Fruit fly (Drosophila melanogaster): ENCODE measurements around the gene CG6738.

DNA sequence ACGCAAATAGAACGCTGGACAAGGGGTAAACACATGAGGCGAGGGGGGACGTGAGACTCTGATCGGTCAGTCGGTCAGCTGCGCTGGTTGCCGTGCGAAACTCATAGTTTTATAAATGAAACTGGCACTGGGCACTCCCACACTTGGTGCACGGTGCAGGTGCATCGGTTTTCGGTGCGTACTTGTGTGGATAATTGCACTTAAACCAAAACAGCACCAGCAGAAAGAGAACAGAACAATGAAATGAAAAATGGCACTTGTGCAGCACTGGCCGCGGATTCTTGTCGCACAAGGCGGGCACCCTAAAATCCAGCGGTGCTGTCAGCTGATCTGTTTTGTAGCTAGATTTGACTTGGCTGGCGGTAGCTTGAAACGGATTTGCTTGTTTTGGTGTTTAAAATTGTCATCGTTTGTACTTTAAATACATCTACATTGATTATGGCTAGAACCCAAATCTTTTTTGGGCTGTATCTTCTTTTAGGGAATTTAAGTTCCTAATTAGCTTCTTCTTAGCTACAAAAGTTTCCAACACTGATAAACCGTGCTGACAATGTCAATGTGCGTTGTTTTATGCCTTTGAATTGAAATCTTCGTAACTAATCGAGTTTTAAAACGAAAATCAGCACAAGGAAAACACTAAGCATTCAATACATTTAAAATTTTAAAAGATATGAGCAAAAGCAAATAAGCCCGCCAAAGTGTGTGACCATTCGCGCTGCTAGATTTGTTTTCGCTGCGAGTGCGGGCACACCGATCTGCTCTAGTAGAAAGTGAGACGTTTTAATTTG is 18.5 kb downstream of the CG6738 start, which contains the start of the genes Rassf and CenB1A:
- TF ChIP-seq sv (GFP tag; optimal IDR thresholded peaks at IDR 0.05) (peak; percentile 35), fru (GFP tag; optimal IDR thresholded peaks at IDR 0.05) (peak; percentile 30), Vsx2 (GFP tag; optimal IDR thresholded peaks at IDR 0.05; ENCODE audit: partially characterized antibody) (no peak), N (GFP tag; optimal IDR thresholded peaks at IDR 0.05) (no peak), CG9705 (GFP tag; optimal IDR thresholded peaks at IDR 0.05) (peak; percentile 8), Dfd (GFP tag; optimal IDR thresholded peaks at IDR 0.05) (no peak), Abd-B (GFP tag; optimal IDR thresholded peaks at IDR 0.05) (no peak), Sp1 (GFP tag; optimal IDR thresholded peaks at IDR 0.05) (peak; percentile 13)
